2 fruit fly cellular contexts compared by ENCODE assay signal in the genomic region with DNA sequence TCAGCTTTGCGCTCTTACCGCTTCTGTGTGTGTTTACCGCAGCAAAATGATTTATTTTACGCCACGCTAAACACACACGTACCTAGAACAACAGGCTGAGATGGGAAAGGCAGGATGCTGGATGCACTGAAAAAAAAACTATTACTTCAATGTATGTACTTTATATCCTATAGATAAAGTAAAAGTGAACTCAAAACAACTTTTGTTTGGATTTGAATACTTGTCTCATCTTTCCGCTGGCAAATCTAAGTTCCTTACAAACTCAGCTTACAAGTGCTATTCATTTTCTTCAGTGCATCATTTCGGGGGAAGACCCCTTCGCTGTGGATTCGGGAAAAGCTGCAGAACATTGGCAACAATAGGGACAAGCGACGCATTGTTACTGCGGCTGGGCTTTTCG.
A peak's percentile ranks its signal among the peaks of the same experiment; 100 is the strongest.
TF ChIP-seq lines count a peak whose summit lies in the region.

No protein-coding gene starts in this region.

TF ChIP-seq in whole organism, embryonic, 481 proteins besides CTCF, POLR2A, EP300 and RAD21 (continued from another document and continues in another):
- no peak for TF ChIP-seq pros (GFP tag; optimal IDR thresholded peaks at IDR 0.05; lab: Kevin White, UChicago)
- peak; percentile 45; the same call in 1 of the 2 replicates for TF ChIP-seq CG14014 (GFP tag; IDR thresholded peaks at IDR 0.05; lab: Robert Waterston, UW)
- TF ChIP-seq Usf (GFP tag; optimal IDR thresholded peaks at IDR 0.05; lab: Kevin White, UChicago): no peak
- peak; percentile 38 for TF ChIP-seq CG12769 (tag; optimal IDR thresholded peaks at IDR 0.05; lab: Kevin White, UChicago)
- TF ChIP-seq pzg (GFP tag; optimal IDR thresholded peaks at IDR 0.05; lab: Kevin White, UChicago): no peak
- no peak for TF ChIP-seq CG8281 (tag; optimal IDR thresholded peaks at IDR 0.05; lab: Kevin White, UChicago)
- TF ChIP-seq gt (GFP tag; IDR thresholded peaks at IDR 0.05; lab: Robert Waterston, UW): no peak
- no peak for TF ChIP-seq CG17385 (GFP tag; optimal IDR thresholded peaks at IDR 0.05; lab: Kevin White, UChicago)
- TF ChIP-seq lbe (GFP tag; optimal IDR thresholded peaks at IDR 0.05; lab: Kevin White, UChicago): no peak
- no peak for TF ChIP-seq CG7372 (GFP tag; IDR thresholded peaks at IDR 0.05; lab: Robert Waterston, UW)
- TF ChIP-seq twi (tag; optimal IDR thresholded peaks at IDR 0.05; lab: Kevin White, UChicago): no peak
- TF ChIP-seq E2f1 (GFP tag; IDR thresholded peaks at IDR 0.05; lab: Robert Waterston, UW): 0 out of 2 replicates have a peak, but pooled peaks have one; percentile 26
- TF ChIP-seq CG16863 (GFP tag; optimal IDR thresholded peaks at IDR 0.05; lab: Kevin White, UChicago): no peak
- no peak for TF ChIP-seq CG11085 (GFP tag; IDR thresholded peaks at IDR 0.05; lab: Robert Waterston, UW)
- no peak for TF ChIP-seq Lhr (GFP tag; optimal IDR thresholded peaks at IDR 0.05; lab: Kevin White, UChicago)
- peak; percentile 8 for TF ChIP-seq CG1603 (tag; optimal IDR thresholded peaks at IDR 0.05; lab: Kevin White, UChicago)
- TF ChIP-seq trh (GFP tag; optimal IDR thresholded peaks at IDR 0.05; lab: Kevin White, UChicago): no peak
- TF ChIP-seq CG9727 (GFP tag; optimal IDR thresholded peaks at IDR 0.05; lab: Kevin White, UChicago): peak; percentile 31
- peak; percentile 67 for TF ChIP-seq CG18599 (GFP tag; optimal IDR thresholded peaks at IDR 0.05; lab: Kevin White, UChicago)
- TF ChIP-seq gsb-n (tag; optimal IDR thresholded peaks at IDR 0.05; lab: Kevin White, UChicago): no peak
- TF ChIP-seq Hey (tag; optimal IDR thresholded peaks at IDR 0.05; lab: Kevin White, UChicago): no peak
- TF ChIP-seq CG4617 (GFP tag; optimal IDR thresholded peaks at IDR 0.05; lab: Kevin White, UChicago; ENCODE audit: borderline replicate concordance): no peak
- TF ChIP-seq CG10209 (GFP tag; optimal IDR thresholded peaks at IDR 0.05; lab: Kevin White, UChicago): no peak
- TF ChIP-seq CG11696 (GFP tag; IDR thresholded peaks at IDR 0.05; lab: Robert Waterston, UW): no peak
- no peak for TF ChIP-seq Stat92E (GFP tag; optimal IDR thresholded peaks at IDR 0.05; lab: Kevin White, UChicago)
- TF ChIP-seq tap (tag; optimal IDR thresholded peaks at IDR 0.05; lab: Kevin White, UChicago): no peak
- no peak for TF ChIP-seq CG18262 (tag; optimal IDR thresholded peaks at IDR 0.05; lab: Kevin White, UChicago)
- TF ChIP-seq Atf6 (GFP tag; IDR thresholded peaks at IDR 0.05; lab: Robert Waterston, UW): 0 out of 2 replicates have a peak, but pooled peaks have one; percentile 34
- TF ChIP-seq CG10431 (GFP tag; optimal IDR thresholded peaks at IDR 0.05; lab: Kevin White, UChicago): no peak
- TF ChIP-seq cg (GFP tag; optimal IDR thresholded peaks at IDR 0.05; lab: Kevin White, UChicago): no peak
- TF ChIP-seq bab2 (GFP tag; optimal IDR thresholded peaks at IDR 0.05; lab: Kevin White, UChicago): no peak
- TF ChIP-seq Hsf (GFP tag; optimal IDR thresholded peaks at IDR 0.05; lab: Kevin White, UChicago): no peak
- TF ChIP-seq CG34224 (GFP tag; IDR thresholded peaks at IDR 0.05; lab: Robert Waterston, UW; ENCODE audit: partially characterized antibody): no peak
- TF ChIP-seq CG15011 (GFP tag; optimal IDR thresholded peaks at IDR 0.05; lab: Kevin White, UChicago): no peak
- no peak for TF ChIP-seq Vsx1 (GFP tag; optimal IDR thresholded peaks at IDR 0.05; lab: Kevin White, UChicago)
- no peak for TF ChIP-seq CG1792 (GFP tag; optimal IDR thresholded peaks at IDR 0.05; lab: Kevin White, UChicago)
- no peak for TF ChIP-seq CG3163 (GFP tag; optimal IDR thresholded peaks at IDR 0.05; lab: Kevin White, UChicago)
- no peak for TF ChIP-seq CG3065 (GFP tag; optimal IDR thresholded peaks at IDR 0.05; lab: Kevin White, UChicago)
- no peak for TF ChIP-seq Xrp1 (GFP tag; IDR thresholded peaks at IDR 0.05; lab: Robert Waterston, UW)
- TF ChIP-seq CG10565 (GFP tag; optimal IDR thresholded peaks at IDR 0.05; lab: Kevin White, UChicago): no peak
- TF ChIP-seq CG1233 (GFP tag; optimal IDR thresholded peaks at IDR 0.05; lab: Kevin White, UChicago): peak; percentile 23
- 0 out of 2 replicates have a peak, but pooled peaks have one; percentile 14 for TF ChIP-seq CG11247 (GFP tag; IDR thresholded peaks at IDR 0.05; lab: Robert Waterston, UW)
- no peak for TF ChIP-seq HLHmδ (GFP tag; optimal IDR thresholded peaks at IDR 0.05; lab: Kevin White, UChicago)
- TF ChIP-seq psq (GFP tag; optimal IDR thresholded peaks at IDR 0.05; lab: Kevin White, UChicago): no peak
- no peak for TF ChIP-seq schlank (tag; optimal IDR thresholded peaks at IDR 0.05; lab: Kevin White, UChicago)
- TF ChIP-seq bbx (GFP tag; IDR thresholded peaks at IDR 0.05; lab: Robert Waterston, UW; ENCODE audit: partially characterized antibody): no peak
- TF ChIP-seq CG4404 (GFP tag; IDR thresholded peaks at IDR 0.05; lab: Robert Waterston, UW): no peak
- no peak for TF ChIP-seq sd (tag; optimal IDR thresholded peaks at IDR 0.05; lab: Kevin White, UChicago)
- peak; percentile 17; the same call in 1 of the 2 replicates for TF ChIP-seq ssp (GFP tag; IDR thresholded peaks at IDR 0.05; lab: Robert Waterston, UW)
- TF ChIP-seq CG18619 (GFP tag; optimal IDR thresholded peaks at IDR 0.05; lab: Kevin White, UChicago): no peak
- TF ChIP-seq CG14710 (tag; optimal IDR thresholded peaks at IDR 0.05; lab: Kevin White, UChicago): no peak
- TF ChIP-seq CG9932 (GFP tag; IDR thresholded peaks at IDR 0.05; lab: Robert Waterston, UW): peak; percentile 38; the same call in 1 of the 2 replicates
- no peak for TF ChIP-seq CG17912 (GFP tag; optimal IDR thresholded peaks at IDR 0.05; lab: Kevin White, UChicago)
- TF ChIP-seq Dbx (GFP tag; IDR thresholded peaks at IDR 0.05; lab: Robert Waterston, UW): 0 out of 3 replicates have a peak, but pooled peaks have one; percentile 11
- TF ChIP-seq unc-4 (GFP tag; IDR thresholded peaks at IDR 0.05; lab: Robert Waterston, UW; ENCODE audit: partially characterized antibody): no peak
- no peak for TF ChIP-seq lov (optimal IDR thresholded peaks at IDR 0.05; lab: Kevin White, UChicago)
- no peak for TF ChIP-seq lov (GFP tag; IDR thresholded peaks at IDR 0.05; lab: Robert Waterston, UW)
- no peak for TF ChIP-seq CG18764 (GFP tag; optimal IDR thresholded peaks at IDR 0.05; lab: Kevin White, UChicago)
- TF ChIP-seq Sox100B (GFP tag; optimal IDR thresholded peaks at IDR 0.05; lab: Kevin White, UChicago): no peak
- no peak for TF ChIP-seq CG8765 (GFP tag; IDR thresholded peaks at IDR 0.05; lab: Robert Waterston, UW)
- no peak for TF ChIP-seq onecut (GFP tag; IDR thresholded peaks at IDR 0.05; lab: Robert Waterston, UW)
- TF ChIP-seq Optix (GFP tag; IDR thresholded peaks at IDR 0.05; lab: Robert Waterston, UW): 0 out of 3 replicates have a peak, but pooled peaks have one; percentile 13
- peak; percentile 36 for TF ChIP-seq lab (GFP tag; optimal IDR thresholded peaks at IDR 0.05; lab: Kevin White, UChicago)
- no peak for TF ChIP-seq en (GFP tag; optimal IDR thresholded peaks at IDR 0.05; lab: Kevin White, UChicago)

TF ChIP-seq in whole organism, prepupa, 60 proteins besides CTCF, POLR2A, EP300 and RAD21 (continued from another document):
- no peak for TF ChIP-seq CG8119 (GFP tag; IDR thresholded peaks at IDR 0.05; lab: Robert Waterston, UW)
- TF ChIP-seq CG6276 (GFP tag; optimal IDR thresholded peaks at IDR 0.05; lab: Kevin White, UChicago): no peak
- peak; percentile 73 for TF ChIP-seq Eip78C (GFP tag; lab: Kevin White, UChicago)
- TF ChIP-seq esn (GFP tag; optimal IDR thresholded peaks at IDR 0.05; lab: Kevin White, UChicago): no peak
- no peak for TF ChIP-seq CG1621 (tag; optimal IDR thresholded peaks at IDR 0.05; lab: Kevin White, UChicago)
